Worm (Caenorhabditis elegans) whole organism, L4/young adult: ENCODE results near the gene F26A1.8.

Experiments
- W03F9.2 ChIP-seq: fragments of 150-350 bp; optimal IDR thresholded peaks from 2 replicates; lab custom pipeline; 2014; ENCODE audit warnings: missing biosample characterization, missing genetic modification characterization
- him-1 ChIP-seq: sonication (generic microtip); optimal IDR thresholded peaks from 2 replicates; lab custom pipeline; 2016; ENCODE audit warnings: missing genotype, missing genetic modification reagents, missing genetic modification characterization, missing compliant biosample characterization

ce11 chrIII:4822140-4822539 lies at the start of gene F26A1.8:
- TF ChIP-seq him-1 = no peak
- TF ChIP-seq W03F9.2 (tag; lab: Kevin White, UChicago) = no peak
